Fruit fly (Drosophila melanogaster) whole organism, prepupa: Measurements from ENCODE around the gene CG33262.

Experiments
- Blimp-1 ChIP-seq: fragments of 200-800 bp; sonication (Bioruptor generic); optimal IDR thresholded peaks from 3 replicates; lab custom pipeline; 2017; ENCODE audit warnings: missing biosample characterization, missing genetic modification characterization, mild to moderate bottlenecking, moderate library complexity, missing genetic modification reagents
- CG10631 ChIP-seq: fragments of 200-800 bp; sonication (Bioruptor generic); optimal IDR thresholded peaks from 2 replicates; lab custom pipeline; 2016; ENCODE audit warnings: missing biosample characterization, missing genetic modification characterization
- CG11762 ChIP-seq: fragments of 200-800 bp; sonication (Bioruptor generic); optimal IDR thresholded peaks from 3 replicates; lab custom pipeline; 2016; ENCODE audit warnings: missing biosample characterization, missing genetic modification characterization; ENCODE audit not compliant: insufficient read depth
- CG11902 ChIP-seq: fragments of 200-800 bp; sonication (Bioruptor generic); optimal IDR thresholded peaks from 3 replicates; lab custom pipeline; 2016; ENCODE audit warnings: missing biosample characterization, missing genetic modification characterization
- CG3032 ChIP-seq: fragments of 200-800 bp; optimal IDR thresholded peaks from 2 replicates; lab custom pipeline; 2019; ENCODE audit warnings: missing biosample characterization, mild to moderate bottlenecking, missing genetic modification characterization, moderate library complexity
- CG31627 ChIP-seq: fragments of 200-800 bp; sonication (Bioruptor generic); optimal IDR thresholded peaks from 3 replicates; lab custom pipeline; 2016; ENCODE audit warnings: missing biosample characterization, missing genetic modification characterization
- CG3919 ChIP-seq: fragments of 200-800 bp; sonication (Bioruptor generic); optimal IDR thresholded peaks from 3 replicates; lab custom pipeline; 2016; ENCODE audit warnings: missing biosample characterization, missing genetic modification characterization
- CG4318 ChIP-seq: fragments of 200-800 bp; sonication (Bioruptor generic); optimal IDR thresholded peaks from 3 replicates; lab custom pipeline; 2017; ENCODE audit warnings: missing biosample characterization, mild to moderate bottlenecking, missing genetic modification characterization
- CG6792 ChIP-seq: fragments of 200-800 bp; sonication (Bioruptor generic); optimal IDR thresholded peaks from 3 replicates; lab custom pipeline; 2016; ENCODE audit warnings: missing biosample characterization, missing genetic modification characterization
- CG6808 ChIP-seq: fragments of 200-800 bp; sonication (Bioruptor generic); optimal IDR thresholded peaks from 3 replicates; lab custom pipeline; 2017; ENCODE audit warnings: missing biosample characterization, missing genetic modification characterization, mild to moderate bottlenecking, moderate library complexity, missing genetic modification reagents
- CG7368 ChIP-seq: fragments of 200-800 bp; sonication (Bioruptor generic); optimal IDR thresholded peaks from 3 replicates; lab custom pipeline; 2016; ENCODE audit warnings: missing biosample characterization, missing genetic modification characterization
- CG8319 ChIP-seq: fragments of 200-800 bp; sonication (Bioruptor generic); optimal IDR thresholded peaks from 3 replicates; lab custom pipeline; 2016; ENCODE audit warnings: missing biosample characterization, missing genetic modification characterization
- Eip78C ChIP-seq: fragments of 200-800 bp; sonication (Bioruptor generic); peaks from one replicate; lab custom pipeline; 2016; ENCODE audit warnings: missing biosample characterization, missing genetic modification characterization
- Ets21C ChIP-seq: fragments of 200-800 bp; sonication (Bioruptor generic); optimal IDR thresholded peaks from 3 replicates; lab custom pipeline; 2016; ENCODE audit warnings: missing biosample characterization, missing genetic modification characterization
- Gug ChIP-seq: fragments of 200-800 bp; sonication (Bioruptor generic); IDR thresholded peaks from 2 replicates; pipeline ENCODE4 v1.3.6; 2022; ENCODE audit warnings: missing biosample characterization, missing genetic modification characterization
- Hr38 ChIP-seq: sonication (Bioruptor generic); optimal IDR thresholded peaks from 2 replicates; lab custom pipeline; 2016; ENCODE audit warnings: missing biosample characterization, missing genetic modification characterization
- Hr4 ChIP-seq: fragments of 200-800 bp; sonication (Bioruptor generic); optimal IDR thresholded peaks from 3 replicates; lab custom pipeline; 2016; ENCODE audit warnings: missing biosample characterization, missing genetic modification characterization
- OdsH ChIP-seq: fragments of 200-800 bp; sonication (Bioruptor generic); optimal IDR thresholded peaks from 3 replicates; lab custom pipeline; 2016; ENCODE audit warnings: missing biosample characterization, missing genetic modification characterization
- Sox102F ChIP-seq: fragments of 200-800 bp; sonication (Bioruptor generic); optimal IDR thresholded peaks from 2 replicates; lab custom pipeline; 2016; ENCODE audit warnings: missing biosample characterization, mild to moderate bottlenecking, missing genetic modification characterization
- Sox15 ChIP-seq: fragments of 200-800 bp; sonication (Bioruptor generic); optimal IDR thresholded peaks from 3 replicates; lab custom pipeline; 2016; ENCODE audit warnings: missing biosample characterization, missing genetic modification characterization
- dac ChIP-seq: fragments of 200-800 bp; sonication (Bioruptor generic); optimal IDR thresholded peaks from 2 replicates; lab custom pipeline; 2017; ENCODE audit warnings: missing biosample characterization, mild to moderate bottlenecking, missing genetic modification characterization
- dsx ChIP-seq: fragments of 200-800 bp; optimal IDR thresholded peaks from 3 replicates; lab custom pipeline; 2019; ENCODE audit warnings: missing biosample characterization, mild to moderate bottlenecking, missing genetic modification characterization, moderate library complexity; ENCODE audit not compliant: poor library complexity, severe bottlenecking
- eg ChIP-seq: fragments of 200-800 bp; sonication (Bioruptor generic); IDR thresholded peaks from 3 replicates; pipeline ENCODE4 v1.3.6; 2022; ENCODE audit warnings: missing biosample characterization, missing genetic modification characterization
- esn ChIP-seq: fragments of 200-800 bp; sonication (Bioruptor generic); optimal IDR thresholded peaks from 2 replicates; lab custom pipeline; 2016; ENCODE audit warnings: missing biosample characterization, mild to moderate bottlenecking, missing genetic modification characterization, moderate library complexity
- fd59A ChIP-seq: fragments of 200-800 bp; sonication (Bioruptor generic); optimal IDR thresholded peaks from 2 replicates; lab custom pipeline; 2017; ENCODE audit warnings: missing biosample characterization, mild to moderate bottlenecking, missing genetic modification characterization, missing genetic modification reagents
- fkh ChIP-seq: fragments of 200-800 bp; sonication (Bioruptor generic); optimal IDR thresholded peaks from 3 replicates; lab custom pipeline; 2017; ENCODE audit warnings: missing biosample characterization, mild to moderate bottlenecking, missing genetic modification characterization, moderate library complexity
- net ChIP-seq: fragments of 200-800 bp; sonication (Bioruptor generic); optimal IDR thresholded peaks from 3 replicates; lab custom pipeline; 2016; ENCODE audit warnings: missing biosample characterization, missing genetic modification characterization
- spab ChIP-seq: fragments of 200-800 bp; sonication (Bioruptor generic); optimal IDR thresholded peaks from 2 replicates; lab custom pipeline; 2017; ENCODE audit warnings: missing biosample characterization, mild to moderate bottlenecking, missing genetic modification characterization, missing genetic modification reagents
- ss ChIP-seq, 2 experiments: fragments of 200-800 bp; sonication (Bioruptor generic); optimal IDR thresholded peaks; 2 replicates in 1 of 2; 3 replicates in 1 of 2; lab custom pipeline; 2017 to 2018; ENCODE audit warnings: mild to moderate bottlenecking in 2 of 2, missing biosample characterization in 2 of 2, missing genetic modification characterization in 2 of 2, moderate library complexity in 1 of 2
- topi ChIP-seq: fragments of 200-800 bp; sonication (Bioruptor generic); optimal IDR thresholded peaks from 3 replicates; lab custom pipeline; 2016; ENCODE audit warnings: missing biosample characterization, missing genetic modification characterization
- vri ChIP-seq: fragments of 200-800 bp; sonication (Bioruptor generic); optimal IDR thresholded peaks from 3 replicates; lab custom pipeline; 2016; ENCODE audit warnings: missing biosample characterization, mild to moderate bottlenecking, missing genetic modification characterization

CG33262 gene

dm6 chr3L:13135969-13136368 is at the start of gene CG33262:
Gene CG33262 (plus strand): TSS chr3L:13136269.
- TF ChIP-seq vri (no peak), CG11762 (no peak), net (no peak), CG31627 (GFP tag; lab: Kevin White, UChicago) (no peak), CG8319 (GFP tag; lab: Kevin White, UChicago) (no peak), CG10631 (no peak), dac (no peak), eg (GFP tag; lab: Robert Waterston, UW) (no peak), Sox15 (no peak), Hr4 (GFP tag; lab: Kevin White, UChicago) (no peak), Sox102F (GFP tag; lab: Kevin White, UChicago) (no peak), Ets21C (GFP tag; lab: Kevin White, UChicago) (no peak), CG7368 (no peak), CG6792 (no peak), Blimp-1 (GFP tag; lab: Kevin White, UChicago) (no peak), fkh (GFP tag; lab: Kevin White, UChicago) (no peak), CG4318 (GFP tag; lab: Kevin White, UChicago) (no peak)

- TF ChIP-seq Hr38 (GFP tag; lab: Kevin White, UChicago) (no peak), CG4318 (GFP tag; lab: Kevin White, UChicago) (no peak), CG7368 (no peak), CG6808 (GFP tag; lab: Kevin White, UChicago) (no peak), CG3032 (tag; lab: Kevin White, UChicago) (no peak), CG31627 (GFP tag; lab: Kevin White, UChicago) (no peak), net (no peak), ss (GFP tag; optimal IDR thresholded peaks at IDR 0.05; lab: Kevin White, UChicago) (no peak)
Observed at dm6 chr3L:13087189-13087588, 48.9 kb upstream of the CG33262 start, which contains the start of gene CG17300. Gene CG17300 (minus strand): TSS chr3L:13087289.

- no peak for TF ChIP-seq CG6808 (GFP tag; lab: Kevin White, UChicago)
- TF ChIP-seq CG3919 (GFP tag; lab: Kevin White, UChicago), result no peak
Observed at dm6 chr3L:13089869-13090268, 46.2 kb upstream of the CG33262 start, which contains the start of gene CG11251. Gene CG11251 (minus strand): TSS chr3L:13089969.

dm6 chr3L:13099151-13099550 is 36.9 kb upstream of the CG33262 start:
- TF ChIP-seq CG11762 (no peak), ss (GFP tag; optimal IDR thresholded peaks at IDR 0.05; lab: Kevin White, UChicago) (peak in 1 of 2 experiments; percentile 29)

dm6 chr3L:13100438-13100837 is 35.6 kb upstream of the CG33262 start:
- TF ChIP-seq esn (GFP tag; lab: Kevin White, UChicago) (no peak), Eip78C (GFP tag; lab: Kevin White, UChicago) (peak; percentile 63), CG3919 (GFP tag; lab: Kevin White, UChicago) (no peak), topi (GFP tag; lab: Kevin White, UChicago) (no peak), spab (GFP tag; lab: Kevin White, UChicago) (no peak), Blimp-1 (GFP tag; lab: Kevin White, UChicago) (no peak), CG31627 (GFP tag; lab: Kevin White, UChicago) (no peak), OdsH (GFP tag; lab: Kevin White, UChicago) (no peak), CG4318 (GFP tag; lab: Kevin White, UChicago) (no peak), CG11902 (no peak), fd59A (GFP tag; lab: Kevin White, UChicago) (no peak), Gug (0 out of 2 replicates have a peak, but pooled peaks have one; percentile 9), ss (GFP tag; optimal IDR thresholded peaks at IDR 0.05; lab: Kevin White, UChicago) (peak in 1 of 2 experiments; percentile 52), dsx (GFP tag; lab: Kevin White, UChicago) (no peak)
